Fruit fly (Drosophila melanogaster) whole organism, embryonic: Measurements from ENCODE around the gene CG18302.

Experiments used
- CG14965 ChIP-seq: fragments of 200-800 bp; sonication (Bioruptor generic); optimal IDR thresholded peaks from 2 replicates; lab custom pipeline; 2016; ENCODE audit warnings: missing biosample characterization, missing genetic modification characterization, borderline replicate concordance
- CG1647 ChIP-seq: fragments of 200-800 bp; sonication (Bioruptor generic); optimal IDR thresholded peaks from 3 replicates; lab custom pipeline; 2016; ENCODE audit warnings: missing biosample characterization, missing genetic modification characterization
- CG7786 ChIP-seq: fragments of 200-800 bp; sonication (Bioruptor generic); optimal IDR thresholded peaks from 2 replicates; lab custom pipeline; 2016; ENCODE audit warnings: missing biosample characterization, missing genetic modification characterization
- CG8944 ChIP-seq: fragments of 200-800 bp; sonication (Bioruptor generic); optimal IDR thresholded peaks from 3 replicates; lab custom pipeline; 2016; ENCODE audit warnings: missing biosample characterization, missing genetic modification characterization
- CG9727 ChIP-seq: fragments of 200-800 bp; sonication (Bioruptor generic); optimal IDR thresholded peaks from 3 replicates; lab custom pipeline; 2017; ENCODE audit warnings: missing biosample characterization, mild to moderate bottlenecking, missing genetic modification characterization

- TF ChIP-seq CG9727 (GFP tag; lab: Kevin White, UChicago) (no peak), CG7786 (no peak), CG14965 (GFP tag; lab: Kevin White, UChicago) (no peak), CG8944 (GFP tag; lab: Kevin White, UChicago) (no peak), CG1647 (GFP tag; lab: Kevin White, UChicago) (no peak)
Measured at dm6 chr2L:10502862-10503261, 31.3 kb upstream of the CG18302 start.
